Worm (Caenorhabditis elegans): ENCODE data around the gene R05F9.11.
A peak's percentile ranks its signal among the peaks of the same experiment; 100 is the strongest.
"Not testable (repeated sequence)": the region's sequence is repeated elsewhere in the genome, so short reads cannot be mapped to it uniquely, and the experiment has no call there.

Gene R05F9.11

ce11 chrII:4941050-4941449 lies 27.0 kb upstream of the R05F9.11 start, which contains the start of gene cblc-1:
TSS of gene cblc-1 (minus strand) at chrII:4941150.
- TF ChIP-seq mls-2 (tag; optimal IDR thresholded peaks at IDR 0.05) (no peak), ceh-39 (tag; optimal IDR thresholded peaks at IDR 0.05) (no peak), unc-39 (tag; optimal IDR thresholded peaks at IDR 0.05) (no peak), nhr-237 (tag; optimal IDR thresholded peaks at IDR 0.05) (no peak), nhr-12 (tag; optimal IDR thresholded peaks at IDR 0.05) (no peak), M03D4.4 (tag; optimal IDR thresholded peaks at IDR 0.05) (no peak), mep-1 (tag; optimal IDR thresholded peaks at IDR 0.05) (no peak), tbx-8 (GFP tag; optimal IDR thresholded peaks at IDR 0.05) (no peak), lin-32 (GFP tag; optimal IDR thresholded peaks at IDR 0.05) (no peak), ceh-83 (GFP tag; optimal IDR thresholded peaks at IDR 0.05) (no peak), lin-13 (tag; optimal IDR thresholded peaks at IDR 0.05) (no peak), unc-120 (tag; optimal IDR thresholded peaks at IDR 0.05; ENCODE audit: poor library complexity, severe bottlenecking) (no peak)

ce11 chrII:4937743-4938142 lies 23.7 kb upstream of the R05F9.11 start, which contains the start of gene ZK546.4:
TSS of gene ZK546.4 (plus strand) at chrII:4938043.
- no peak for TF ChIP-seq unc-62 (GFP tag; optimal IDR thresholded peaks at IDR 0.05)
- TF ChIP-seq ces-1 (GFP tag; optimal IDR thresholded peaks at IDR 0.05), result no peak
- TF ChIP-seq nhr-2 (tag; optimal IDR thresholded peaks at IDR 0.05), result no peak
- TF ChIP-seq zip-8 (tag; optimal IDR thresholded peaks at IDR 0.05), result no peak
- TF ChIP-seq tbx-8 (GFP tag; optimal IDR thresholded peaks at IDR 0.05), result no peak
- no peak for TF ChIP-seq unc-39 (tag; optimal IDR thresholded peaks at IDR 0.05)
- TF ChIP-seq snpc-4 (tag; optimal IDR thresholded peaks at IDR 0.05), result no peak
- no peak for TF ChIP-seq hlh-1 (tag; optimal IDR thresholded peaks at IDR 0.05)
- TF ChIP-seq nhr-12 (tag; optimal IDR thresholded peaks at IDR 0.05), result no peak

ce11 chrII:4935518-4935917 lies 21.5 kb upstream of the R05F9.11 start, which contains the start of gene ZK546.5:
TSS of gene ZK546.5 (plus strand) at chrII:4935818.
- TF ChIP-seq lsy-2 (tag; optimal IDR thresholded peaks at IDR 0.05) (no peak), ces-1 (GFP tag; optimal IDR thresholded peaks at IDR 0.05) (peak; percentile 71), sptf-1 (tag; optimal IDR thresholded peaks at IDR 0.05) (no peak), ceh-39 (tag; optimal IDR thresholded peaks at IDR 0.05) (peak; percentile 39), nhr-28 (tag; optimal IDR thresholded peaks at IDR 0.05) (no peak), bed-3 (GFP tag; optimal IDR thresholded peaks at IDR 0.05) (no peak)

- no peak for TF ChIP-seq mep-1 (tag; optimal IDR thresholded peaks at IDR 0.05)
These were observed 20.9 kb upstream of the R05F9.11 start, which contains the start of gene gst-30 for ce11 chrII:4934954-4935353. TSS of gene gst-30 (minus strand) at chrII:4935054.

- not testable (repeated sequence) for TF ChIP-seq blmp-1 (tag; optimal IDR thresholded peaks at IDR 0.05); unc-62 (GFP tag; optimal IDR thresholded peaks at IDR 0.05); nhr-237 (tag; optimal IDR thresholded peaks at IDR 0.05)
These were observed 18.7 kb upstream of the R05F9.11 start, which contains the start of gene msp-152 for ce11 chrII:4932727-4933126. TSS of gene msp-152 (plus strand) at chrII:4933027.

- TF ChIP-seq lin-13 (tag; optimal IDR thresholded peaks at IDR 0.05) (no peak), mep-1 (tag; optimal IDR thresholded peaks at IDR 0.05) (no peak), nhr-28 (tag; optimal IDR thresholded peaks at IDR 0.05) (no peak), zip-8 (tag; optimal IDR thresholded peaks at IDR 0.05) (no peak), ham-2 (GFP tag; optimal IDR thresholded peaks at IDR 0.05) (no peak), lin-32 (GFP tag; optimal IDR thresholded peaks at IDR 0.05) (no peak), mls-2 (tag; optimal IDR thresholded peaks at IDR 0.05) (no peak), cnd-1 (tag; optimal IDR thresholded peaks at IDR 0.05) (no peak), hlh-1 (tag; optimal IDR thresholded peaks at IDR 0.05) (no peak), flh-1 (GFP tag; optimal IDR thresholded peaks at IDR 0.05) (no peak), blmp-1 (tag; optimal IDR thresholded peaks at IDR 0.05) (no peak), sptf-1 (tag; optimal IDR thresholded peaks at IDR 0.05) (no peak), elt-3 (tag; optimal IDR thresholded peaks at IDR 0.05) (no peak)
These were observed 17.3 kb upstream of the R05F9.11 start for ce11 chrII:4931286-4931685.

ce11 chrII:4925198-4925764 lies 11.3 kb upstream of the R05F9.11 start, which contains the start of gene aagr-2:
TSS of gene aagr-2 (minus strand) at chrII:4925248.
- TF ChIP-seq blmp-1 (tag; optimal IDR thresholded peaks at IDR 0.05) (no peak), sem-2 (GFP tag; optimal IDR thresholded peaks at IDR 0.05) (no peak), M03D4.4 (tag; optimal IDR thresholded peaks at IDR 0.05) (no peak), ham-2 (GFP tag; optimal IDR thresholded peaks at IDR 0.05) (no peak), ztf-11 (tag; optimal IDR thresholded peaks at IDR 0.05) (no peak), ceh-83 (GFP tag; optimal IDR thresholded peaks at IDR 0.05) (no peak), mep-1 (tag; optimal IDR thresholded peaks at IDR 0.05) (no peak), cnd-1 (tag; optimal IDR thresholded peaks at IDR 0.05) (no peak), mls-2 (tag; optimal IDR thresholded peaks at IDR 0.05) (no peak), nhr-237 (tag; optimal IDR thresholded peaks at IDR 0.05) (no peak), tbx-8 (GFP tag; optimal IDR thresholded peaks at IDR 0.05) (no peak), ces-1 (GFP tag; optimal IDR thresholded peaks at IDR 0.05) (no peak), flh-1 (GFP tag; optimal IDR thresholded peaks at IDR 0.05) (no peak), drap-1 (GFP tag; optimal IDR thresholded peaks at IDR 0.05) (no peak), unc-39 (tag; optimal IDR thresholded peaks at IDR 0.05) (no peak), unc-62 (GFP tag; optimal IDR thresholded peaks at IDR 0.05) (no peak)
